Worm (Caenorhabditis elegans): ENCODE results near the gene F36H9.7.
A peak's percentile ranks its signal among the peaks of the same experiment; 100 is the strongest.
"Not testable (repeated sequence)": the region's sequence is repeated elsewhere in the genome, so short reads cannot be mapped to it uniquely, and the experiment has no call there.

The F36H9.7 gene

DNA sequence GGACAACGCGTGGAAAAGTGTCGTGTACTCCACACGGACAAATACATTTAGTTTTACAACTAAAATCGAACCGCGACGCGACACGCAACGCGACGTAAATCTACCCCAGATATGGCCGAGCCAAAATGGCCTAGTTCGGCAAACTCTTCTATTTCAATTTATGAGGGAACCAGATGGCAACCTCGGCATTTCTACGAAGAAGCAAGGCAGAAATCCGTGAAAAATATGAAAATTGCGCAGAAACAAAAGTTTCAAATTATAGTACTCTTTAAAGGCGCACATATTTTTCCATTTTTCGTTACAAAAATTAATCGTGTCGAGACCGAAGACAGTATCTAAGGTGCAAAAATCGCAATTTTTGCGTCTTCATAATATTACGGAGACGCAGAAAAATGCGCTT, 40.1 kb upstream of the F36H9.7 start, which contains the start of gene Y46H3A.5:
Gene Y46H3A.5, minus strand, starts transcription at position 101 of the 400 bp plus-strand sequence.
- not testable (repeated sequence) for TF ChIP-seq irx-1 (tag; optimal IDR thresholded peaks at IDR 0.05); ceh-8 (GFP tag; optimal IDR thresholded peaks at IDR 0.05); nhr-85 (tag)

DNA sequence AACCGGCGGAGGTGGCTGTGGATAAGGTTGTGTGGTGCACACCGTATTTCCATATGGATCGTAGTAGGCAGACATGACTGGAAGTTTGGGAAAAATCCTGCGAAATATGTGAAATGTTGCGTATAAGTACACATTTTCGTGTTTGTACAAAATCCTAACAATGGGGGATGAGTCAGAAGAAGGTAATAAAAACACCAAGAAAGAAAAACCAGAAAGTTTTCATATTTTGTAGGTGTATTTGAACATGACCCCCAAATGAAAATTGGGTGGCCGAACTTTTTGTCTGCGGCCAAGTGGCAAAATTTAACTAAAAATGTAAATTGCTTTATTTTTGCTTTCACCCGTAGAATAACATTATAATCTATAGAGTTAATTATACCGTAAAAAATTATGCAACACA, 36.3 kb upstream of the F36H9.7 start, which contains the start of gene Y46H3A.4:
Gene Y46H3A.4, minus strand, starts transcription at position 101 of the 400 bp plus-strand sequence.
- TF ChIP-seq ztf-4 (tag; optimal IDR thresholded peaks at IDR 0.05) (no peak), swsn-7 (tag; optimal IDR thresholded peaks at IDR 0.05) (no peak), fkh-10 (GFP tag; optimal IDR thresholded peaks at IDR 0.05) (no peak), zag-1 (tag; optimal IDR thresholded peaks at IDR 0.05) (no peak), fos-1 (tag; optimal IDR thresholded peaks at IDR 0.05) (no peak), unc-86 (tag; optimal IDR thresholded peaks at IDR 0.05) (no peak), blmp-1 (tag; optimal IDR thresholded peaks at IDR 0.05) (no peak), ceh-63 (GFP tag; optimal IDR thresholded peaks at IDR 0.05) (no peak), ztf-11 (tag; optimal IDR thresholded peaks at IDR 0.05) (no peak), aly-2 (tag; optimal IDR thresholded peaks at IDR 0.05) (no peak), nhr-90 (tag; optimal IDR thresholded peaks at IDR 0.05; ENCODE audit: poor library complexity) (no peak), hlh-17 (GFP tag; optimal IDR thresholded peaks at IDR 0.05; ENCODE audit: borderline replicate concordance) (no peak), pqm-1 (tag; optimal IDR thresholded peaks at IDR 0.05) (no peak), sptf-1 (tag; optimal IDR thresholded peaks at IDR 0.05) (no peak)

DNA sequence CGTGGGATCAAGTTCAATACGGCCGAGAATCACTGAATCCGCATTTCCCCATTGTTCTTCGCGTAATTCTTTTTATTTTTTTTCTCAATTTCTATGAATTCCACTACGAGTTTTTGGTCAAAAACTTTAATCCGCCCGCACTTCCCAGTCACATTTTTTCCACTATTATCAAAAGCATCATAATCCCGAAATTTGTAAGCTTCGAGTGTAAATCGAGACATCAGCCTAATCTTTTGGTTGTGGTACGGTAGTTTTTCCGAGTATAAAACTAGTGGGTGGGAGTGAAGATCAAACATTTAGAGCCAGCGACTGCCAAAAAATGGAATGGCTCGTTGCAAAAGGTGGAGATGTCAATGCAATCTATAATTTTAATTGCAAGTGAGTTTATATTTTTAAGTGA, 32.4 kb upstream of the F36H9.7 start, which contains the start of gene srt-42:
Gene srt-42, plus strand, starts transcription at position 301 of the 400 bp plus-strand sequence.
- TF ChIP-seq mab-9 (GFP tag; IDR thresholded peaks at IDR 0.05): no peak
- no peak for TF ChIP-seq C04F5.9 (tag; optimal IDR thresholded peaks at IDR 0.05)
- no peak for TF ChIP-seq hpl-2 (GFP tag; optimal IDR thresholded peaks at IDR 0.05)
- no peak for TF ChIP-seq ceh-88 (GFP tag; IDR thresholded peaks at IDR 0.05)
- TF ChIP-seq aly-2 (tag; optimal IDR thresholded peaks at IDR 0.05): no peak
- no peak for TF ChIP-seq nhr-85 (tag)
- TF ChIP-seq ceh-63 (GFP tag; optimal IDR thresholded peaks at IDR 0.05): no peak
- no peak for TF ChIP-seq blmp-1 (tag; optimal IDR thresholded peaks at IDR 0.05)
- TF ChIP-seq pax-3 (tag; optimal IDR thresholded peaks at IDR 0.05): no peak
- no peak for TF ChIP-seq isw-1 (GFP tag; IDR thresholded peaks at IDR 0.05)
- TF ChIP-seq elt-2 (tag; optimal IDR thresholded peaks at IDR 0.05): no peak
- no peak for TF ChIP-seq tbx-2 (tag; optimal IDR thresholded peaks at IDR 0.05)
- no peak for TF ChIP-seq sup-37 (GFP tag; optimal IDR thresholded peaks at IDR 0.05)
- TF ChIP-seq skn-1 (tag; optimal IDR thresholded peaks at IDR 0.05): no peak
- no peak for TF ChIP-seq nhr-19 (GFP tag; conservative IDR thresholded peaks at IDR 0.05)
- TF ChIP-seq unc-130 (tag; optimal IDR thresholded peaks at IDR 0.05): no peak
- no peak for TF ChIP-seq unc-86 (tag; optimal IDR thresholded peaks at IDR 0.05)
- TF ChIP-seq nhr-90 (tag; optimal IDR thresholded peaks at IDR 0.05; ENCODE audit: poor library complexity): no peak

DNA sequence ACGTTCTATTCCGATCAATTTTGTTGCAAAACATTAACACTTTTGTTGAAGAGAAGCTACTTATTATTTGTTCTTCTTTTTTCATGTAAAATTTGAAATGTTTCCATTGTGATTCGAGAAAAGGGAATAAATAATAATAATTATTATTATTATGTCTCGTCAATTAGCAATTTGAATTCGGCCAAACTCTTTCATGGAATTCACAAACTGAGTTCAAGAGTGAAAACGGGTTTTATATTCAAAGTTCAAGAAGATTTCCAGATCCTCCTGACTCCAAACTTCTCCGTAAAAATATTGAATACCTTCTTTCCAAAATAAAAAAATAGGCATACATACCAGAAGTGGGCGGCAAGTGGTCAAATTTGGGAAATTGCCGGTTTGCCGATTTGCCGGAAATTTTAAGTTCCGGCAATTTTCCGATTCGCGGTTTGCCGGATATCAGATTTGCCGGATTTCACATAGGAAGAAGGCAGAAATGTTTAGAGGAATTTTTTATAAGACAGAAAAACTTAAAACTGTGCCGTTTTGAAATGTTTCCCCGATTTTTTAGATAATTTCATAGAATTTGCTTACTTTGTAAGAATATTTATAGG, 31.1 kb upstream of the F36H9.7 start:
- TF ChIP-seq snu-23 (GFP tag; optimal IDR thresholded peaks at IDR 0.05) (no peak), unc-130 (tag; optimal IDR thresholded peaks at IDR 0.05) (no peak), nhr-85 (tag) (peak; percentile 45), ztf-4 (tag; optimal IDR thresholded peaks at IDR 0.05) (no peak), skn-1 (tag; optimal IDR thresholded peaks at IDR 0.05) (peak; percentile 63), pag-3 (tag; optimal IDR thresholded peaks at IDR 0.05; ENCODE audit: borderline replicate concordance, insufficient read depth) (no peak), pqm-1 (tag; optimal IDR thresholded peaks at IDR 0.05) (no peak), mep-1 (tag; optimal IDR thresholded peaks at IDR 0.05) (peak; percentile 71), mab-9 (GFP tag; IDR thresholded peaks at IDR 0.05) (no peak)
